Fruit fly (Drosophila melanogaster) whole organism, embryonic: ENCODE data around the gene g.

Experiments
- Atf3 ChIP-seq: fragments of 200-800 bp; sonication (Bioruptor generic); optimal IDR thresholded peaks from 3 replicates; lab custom pipeline; 2016; ENCODE audit warnings: missing biosample characterization, missing genetic modification characterization
- Awh ChIP-seq: fragments of 200-800 bp; sonication (Bioruptor generic); IDR thresholded peaks from 2 replicates; pipeline ENCODE4, ENCODE4 v1.3.6; 2022; ENCODE audit warnings: missing biosample characterization, missing genetic modification characterization
- CG10274 ChIP-seq: fragments of 200-800 bp; sonication (Bioruptor generic); optimal IDR thresholded peaks from 3 replicates; lab custom pipeline; 2017; ENCODE audit warnings: missing biosample characterization, mild to moderate bottlenecking, missing genetic modification characterization
- CG10321 ChIP-seq: fragments of 200-800 bp; sonication (Bioruptor generic); IDR thresholded peaks from 2 replicates; pipeline ENCODE4 v1.3.6; 2022; ENCODE audit warnings: missing biosample characterization, missing genetic modification characterization
- CG10462 ChIP-seq: fragments of 200-800 bp; sonication (Bioruptor generic); optimal IDR thresholded peaks from 2 replicates; lab custom pipeline; 2016; ENCODE audit warnings: missing biosample characterization, missing genetic modification characterization
- CG12236 ChIP-seq: fragments of 200-800 bp; sonication (Bioruptor generic); optimal IDR thresholded peaks from 2 replicates; lab custom pipeline; 2016; ENCODE audit warnings: missing biosample characterization, missing genetic modification characterization
- CG12659 ChIP-seq: fragments of 200-800 bp; sonication (Bioruptor generic); optimal IDR thresholded peaks from 3 replicates; lab custom pipeline; 2017; ENCODE audit warnings: mild to moderate bottlenecking, missing biosample characterization, missing genetic modification reagents, missing genetic modification characterization
- CG13287 ChIP-seq: fragments of 200-800 bp; sonication (Bioruptor generic); IDR thresholded peaks from 2 replicates; pipeline ENCODE4 v1.3.6; 2022; ENCODE audit warnings: missing biosample characterization, missing genetic modification characterization; ENCODE audit not compliant: partially characterized antibody
- CG13624 ChIP-seq: fragments of 200-800 bp; sonication (Bioruptor generic); optimal IDR thresholded peaks from 2 replicates; lab custom pipeline; 2016; ENCODE audit warnings: missing biosample characterization, missing genetic modification characterization
- CG13894 ChIP-seq: fragments of 200-800 bp; sonication (Bioruptor generic); optimal IDR thresholded peaks from 3 replicates; lab custom pipeline; 2018; ENCODE audit warnings: missing biosample characterization, mild to moderate bottlenecking, missing genetic modification characterization, moderate library complexity
- CG15479 ChIP-seq: fragments of 200-800 bp; sonication (Bioruptor generic); optimal IDR thresholded peaks from 3 replicates; lab custom pipeline; 2019; ENCODE audit warnings: missing biosample characterization, mild to moderate bottlenecking, missing genetic modification characterization, moderate library complexity
- CG1603 ChIP-seq: fragments of 200-800 bp; sonication (Bioruptor generic); optimal IDR thresholded peaks from 2 replicates; lab custom pipeline; 2019; ENCODE audit warnings: missing biosample characterization, mild to moderate bottlenecking, missing genetic modification characterization, moderate library complexity
- CG17612 ChIP-seq: fragments of 200-800 bp; sonication (Bioruptor generic); IDR thresholded peaks from 2 replicates; pipeline ENCODE4 v1.3.6; 2022; ENCODE audit warnings: missing biosample characterization, missing genetic modification characterization
- CG17829 ChIP-seq: fragments of 200-800 bp; optimal IDR thresholded peaks from 2 replicates; lab custom pipeline; 2019; ENCODE audit warnings: missing biosample characterization, mild to moderate bottlenecking, missing genetic modification characterization, moderate library complexity
- CG18262 ChIP-seq: fragments of 200-800 bp; optimal IDR thresholded peaks from 3 replicates; lab custom pipeline; 2019; ENCODE audit warnings: missing biosample characterization, mild to moderate bottlenecking, missing genetic modification characterization, moderate library complexity
- CG30020 ChIP-seq: fragments of 200-800 bp; optimal IDR thresholded peaks from 2 replicates; lab custom pipeline; 2019; ENCODE audit warnings: missing biosample characterization, mild to moderate bottlenecking, missing genetic modification characterization, moderate library complexity
- CG31365 ChIP-seq: fragments of 200-800 bp; sonication (Bioruptor generic); optimal IDR thresholded peaks from 2 replicates; lab custom pipeline; 2018; ENCODE audit warnings: missing biosample characterization, mild to moderate bottlenecking, missing genetic modification characterization
- CG3838 ChIP-seq: fragments of 200-800 bp; sonication (Bioruptor generic); optimal IDR thresholded peaks from 3 replicates; lab custom pipeline; 2016; ENCODE audit warnings: missing biosample characterization, missing genetic modification characterization
- CG3995 ChIP-seq: fragments of 200-800 bp; sonication (Bioruptor generic); optimal IDR thresholded peaks from 3 replicates; lab custom pipeline; 2016; ENCODE audit warnings: missing biosample characterization, missing genetic modification characterization
- CG4617 ChIP-seq: fragments of 200-800 bp; sonication (Bioruptor generic); optimal IDR thresholded peaks from 3 replicates; lab custom pipeline; 2016; ENCODE audit warnings: missing biosample characterization, missing genetic modification characterization, borderline replicate concordance
- CG6175 ChIP-seq: fragments of 200-800 bp; sonication (Bioruptor generic); IDR thresholded peaks from 3 replicates; pipeline ENCODE4 v1.3.6; 2022; ENCODE audit warnings: missing biosample characterization, missing genetic modification characterization
- CG8478 ChIP-seq: fragments of >200 bp; optimal IDR thresholded peaks from 2 replicates; lab custom pipeline; 2018
- CG9876 ChIP-seq: fragments of 200-800 bp; sonication (Bioruptor generic); optimal IDR thresholded peaks from 2 replicates; lab custom pipeline; 2016; ENCODE audit warnings: missing biosample characterization, missing genetic modification characterization
- D ChIP-seq, 2 experiments: fragments of 200-800 bp in 1 of 2; fragments of >200 bp in 1 of 2; sonication (Bioruptor generic) in 1 of 2; optimal IDR thresholded peaks; 2 replicates in 1 of 2; 3 replicates in 1 of 2; lab custom pipeline; 2017; ENCODE audit warnings: mild to moderate bottlenecking in 1 of 2, missing biosample characterization in 1 of 2, missing genetic modification characterization in 1 of 2, missing genetic modification reagents in 1 of 2
- D19A ChIP-seq: fragments of 200-800 bp; optimal IDR thresholded peaks from 3 replicates; lab custom pipeline; 2019; ENCODE audit warnings: missing biosample characterization, mild to moderate bottlenecking, missing genetic modification characterization, moderate library complexity
- E2f1 ChIP-seq: fragments of 200-800 bp; sonication (Bioruptor generic); IDR thresholded peaks from 2 replicates; pipeline ENCODE4 v1.3.6; 2022; ENCODE audit warnings: missing biosample characterization, missing genetic modification characterization
- Fer1 ChIP-seq: fragments of 200-800 bp; sonication (Bioruptor generic); optimal IDR thresholded peaks from 2 replicates; lab custom pipeline; 2017; ENCODE audit warnings: missing biosample characterization, mild to moderate bottlenecking, missing genetic modification characterization
- HHEX ChIP-seq: fragments of 200-800 bp; sonication (Bioruptor generic); optimal IDR thresholded peaks from 3 replicates; lab custom pipeline; 2017; ENCODE audit warnings: missing biosample characterization, mild to moderate bottlenecking, missing genetic modification characterization, missing genetic modification reagents
- Hr39 ChIP-seq: fragments of >200 bp; optimal IDR thresholded peaks from 2 replicates; lab custom pipeline; 2017
- Lhr ChIP-seq: fragments of 200-800 bp; sonication (Bioruptor generic); optimal IDR thresholded peaks from 3 replicates; lab custom pipeline; 2017; ENCODE audit warnings: mild to moderate bottlenecking, missing biosample characterization, missing genetic modification reagents, missing genetic modification characterization
- Lim3 ChIP-seq: fragments of 200-800 bp; sonication (Bioruptor generic); IDR thresholded peaks from 2 replicates; pipeline ENCODE4 v1.3.6; 2022; ENCODE audit warnings: missing biosample characterization, missing genetic modification characterization
- Rx ChIP-seq: fragments of 200-800 bp; sonication (Bioruptor generic); IDR thresholded peaks from 2 replicates; pipeline ENCODE4 v1.3.6; 2022; ENCODE audit warnings: missing biosample characterization, missing genetic modification characterization
- Xbp1 ChIP-seq: fragments of 200-800 bp; sonication (Bioruptor generic); optimal IDR thresholded peaks from 3 replicates; lab custom pipeline; 2016; ENCODE audit warnings: missing biosample characterization, mild to moderate bottlenecking, missing genetic modification characterization
- ato ChIP-seq: fragments of 200-800 bp; sonication (Bioruptor generic); IDR thresholded peaks from 2 replicates; pipeline ENCODE4 v1.3.6; 2022; ENCODE audit warnings: missing biosample characterization, missing genetic modification characterization; ENCODE audit not compliant: partially characterized antibody
- bbx ChIP-seq: fragments of 200-800 bp; sonication (Bioruptor generic); IDR thresholded peaks from 2 replicates; pipeline ENCODE4 v1.3.6; 2022; ENCODE audit warnings: missing biosample characterization, missing genetic modification characterization; ENCODE audit not compliant: partially characterized antibody
- dan ChIP-seq: fragments of 200-800 bp; sonication (Bioruptor generic); IDR thresholded peaks from 2 replicates; pipeline ENCODE4 v1.3.6; 2022; ENCODE audit warnings: missing biosample characterization, missing genetic modification characterization
- disco-r ChIP-seq: fragments of 200-800 bp; sonication (Bioruptor generic); optimal IDR thresholded peaks from 2 replicates; lab custom pipeline; 2016; ENCODE audit warnings: missing biosample characterization, missing genetic modification characterization
- dmrt99B ChIP-seq: fragments of 200-800 bp; sonication (Bioruptor generic); optimal IDR thresholded peaks from 2 replicates; lab custom pipeline; 2018; ENCODE audit warnings: missing biosample characterization, mild to moderate bottlenecking, missing genetic modification characterization, moderate library complexity
- fd3F ChIP-seq: fragments of 200-800 bp; sonication (Bioruptor generic); optimal IDR thresholded peaks from 2 replicates; lab custom pipeline; 2018; ENCODE audit warnings: missing biosample characterization, mild to moderate bottlenecking, missing genetic modification characterization, moderate library complexity
- fu2 ChIP-seq: fragments of 200-800 bp; sonication (Bioruptor generic); optimal IDR thresholded peaks from 2 replicates; lab custom pipeline; 2016; ENCODE audit warnings: missing biosample characterization, missing genetic modification characterization
- gro ChIP-seq: fragments of 200-800 bp; sonication (Bioruptor generic); optimal IDR thresholded peaks from 2 replicates; lab custom pipeline; 2016; ENCODE audit warnings: missing biosample characterization, missing genetic modification characterization
- lilli ChIP-seq: fragments of 200-800 bp; sonication (Bioruptor generic); optimal IDR thresholded peaks from 3 replicates; lab custom pipeline; 2016; ENCODE audit warnings: missing biosample characterization, missing genetic modification characterization
- nom ChIP-seq: fragments of 200-800 bp; sonication (Bioruptor generic); optimal IDR thresholded peaks from 2 replicates; lab custom pipeline; 2017; ENCODE audit warnings: missing biosample characterization, missing genetic modification characterization, mild to moderate bottlenecking, moderate library complexity, missing genetic modification reagents
- oc ChIP-seq: fragments of 200-800 bp; sonication (Bioruptor generic); optimal IDR thresholded peaks from 2 replicates; lab custom pipeline; 2018; ENCODE audit warnings: missing biosample characterization, mild to moderate bottlenecking, missing genetic modification characterization, moderate library complexity
- pnt ChIP-seq: fragments of 200-800 bp; sonication (Bioruptor generic); optimal IDR thresholded peaks from 3 replicates; lab custom pipeline; 2016; ENCODE audit warnings: missing biosample characterization, missing genetic modification characterization
- prd ChIP-seq, 3 experiments: fragments of >200 bp in 2 of 3; fragments of 200-800 bp in 1 of 3; sonication (Bioruptor generic) in 1 of 3; optimal IDR thresholded peaks in 2 of 3; IDR thresholded peaks in 1 of 3; 2 replicates in 2 of 3; 3 replicates in 1 of 3; pipeline versions ENCODE4 v1.3.6 to Lab custom; 2017 to 2022; ENCODE audit warnings: missing biosample characterization in 1 of 3, missing genetic modification characterization in 1 of 3
- seq ChIP-seq: fragments of 200-800 bp; sonication (Bioruptor generic); IDR thresholded peaks from 2 replicates; pipeline ENCODE4 v1.3.6; 2022; ENCODE audit warnings: missing biosample characterization, missing genetic modification characterization
- sqz ChIP-seq: fragments of 200-800 bp; sonication (Bioruptor generic); optimal IDR thresholded peaks from 3 replicates; lab custom pipeline; 2018; ENCODE audit warnings: missing biosample characterization, mild to moderate bottlenecking, missing genetic modification characterization
- trh ChIP-seq: fragments of 200-800 bp; sonication (Bioruptor generic); optimal IDR thresholded peaks from 2 replicates; lab custom pipeline; 2016; ENCODE audit warnings: missing biosample characterization, missing genetic modification characterization
- vfl ChIP-seq: fragments of 200-800 bp; sonication (Bioruptor generic); optimal IDR thresholded peaks from 2 replicates; lab custom pipeline; 2016; ENCODE audit warnings: missing biosample characterization, missing genetic modification characterization
- z ChIP-seq: fragments of 200-800 bp; sonication (Bioruptor generic); IDR thresholded peaks from 3 replicates; pipeline ENCODE4 v1.3.6; 2022; ENCODE audit warnings: missing biosample characterization, missing genetic modification characterization

The g gene

dm6 chrX:13752543-13753046 is 16.5 kb upstream of the g start (continued):
- TF ChIP-seq CG30020 (tag; lab: Kevin White, UChicago) (no peak), D19A (tag; lab: Kevin White, UChicago) (no peak), CG17612 (GFP tag; lab: Robert Waterston, UW) (no peak), lilli (peak; percentile 29), CG18262 (tag; lab: Kevin White, UChicago) (no peak), disco-r (GFP tag; lab: Kevin White, UChicago) (no peak), Xbp1 (GFP tag; lab: Kevin White, UChicago) (no peak), fu2 (GFP tag; lab: Kevin White, UChicago) (no peak), vfl (GFP tag; lab: Kevin White, UChicago) (no peak), CG1603 (no peak), CG3995 (GFP tag; lab: Kevin White, UChicago) (no peak), Fer1 (GFP tag; lab: Kevin White, UChicago) (peak; percentile 19), Rx (GFP tag; lab: Robert Waterston, UW) (no peak), seq (GFP tag; lab: Robert Waterston, UW) (peak; percentile 58), CG12236 (no peak), Atf3 (GFP tag; lab: Kevin White, UChicago) (no peak), CG13287 (GFP tag; lab: Robert Waterston, UW) (no peak), CG10321 (GFP tag; lab: Robert Waterston, UW) (peak; percentile 90), Awh (GFP tag; lab: Robert Waterston, UW) (no peak), CG9876 (no peak), Lhr (no peak), Hr39 (no peak), oc (tag; lab: Kevin White, UChicago) (no peak), CG31365 (no peak), pnt (GFP tag; lab: Kevin White, UChicago) (no peak), trh (GFP tag; lab: Kevin White, UChicago) (no peak), CG8478 (lab: Kevin White, UChicago) (no peak), CG10274 (GFP tag; lab: Kevin White, UChicago) (no peak), dmrt99B (no peak), CG13894 (peak; percentile 4), bbx (GFP tag; lab: Robert Waterston, UW) (no peak), ato (no peak), fd3F (GFP tag; lab: Kevin White, UChicago) (no peak), CG6175 (no peak), dan (GFP tag; lab: Robert Waterston, UW) (no peak), CG10462 (GFP tag; lab: Kevin White, UChicago) (no peak), Lim3 (no peak), D (optimal IDR thresholded peaks at IDR 0.05; lab: Kevin White, UChicago) (no peak), D (GFP tag; optimal IDR thresholded peaks at IDR 0.05; lab: Kevin White, UChicago) (no peak), prd (optimal IDR thresholded peaks at IDR 0.05; lab: Kevin White, UChicago) (no peak), prd (GFP tag; IDR thresholded peaks at IDR 0.05; lab: Robert Waterston, UW) (no peak), CG4617 (no peak), nom (no peak), CG12659 (GFP tag; lab: Kevin White, UChicago) (no peak), CG15479 (no peak), CG17829 (tag; lab: Kevin White, UChicago) (no peak), HHEX (GFP tag; lab: Kevin White, UChicago) (no peak), gro (GFP tag; lab: Kevin White, UChicago) (no peak), CG13624 (GFP tag; lab: Kevin White, UChicago) (peak; percentile 82), z (GFP tag; lab: Robert Waterston, UW) (no peak), CG3838 (no peak), E2f1 (no peak), sqz (GFP tag; lab: Kevin White, UChicago) (no peak)
